Worm (Caenorhabditis elegans) whole organism, L4/young adult: ENCODE measurements around the gene srw-21.

Source experiments
- W03F9.2 ChIP-seq: fragments of 150-350 bp; optimal IDR thresholded peaks from 2 replicates; lab custom pipeline; 2014; ENCODE audit warnings: missing biosample characterization, missing genetic modification characterization
- dao-5 ChIP-seq: sonication (generic microtip); optimal IDR thresholded peaks from 2 replicates; lab custom pipeline; 2016; ENCODE audit warnings: missing genotype, missing genetic modification characterization, moderate library complexity, missing compliant biosample characterization
- him-1 ChIP-seq: sonication (generic microtip); optimal IDR thresholded peaks from 2 replicates; lab custom pipeline; 2016; ENCODE audit warnings: missing genotype, missing genetic modification reagents, missing genetic modification characterization, missing compliant biosample characterization

ce11 chrV:15479107-15479506, 8.8 kb upstream of the srw-21 start:
- TF ChIP-seq W03F9.2 (no peak), dao-5 (no peak), him-1 (tag; lab: Kevin White, UChicago) (no peak)
